Worm (Caenorhabditis elegans) whole organism, L3 larva: ENCODE data around the gene set-20.

Experiments
- R02D3.7 ChIP-seq: fragments of 150-350 bp; optimal IDR thresholded peaks from 2 replicates; lab custom pipeline; 2014; ENCODE audit warnings: missing biosample characterization, missing genetic modification characterization
- aly-2 ChIP-seq: fragments of 150-350 bp; optimal IDR thresholded peaks from 2 replicates; lab custom pipeline; 2014; ENCODE audit warnings: missing biosample characterization, missing genetic modification characterization
- ceh-16 ChIP-seq: sonication (generic microtip); optimal IDR thresholded peaks from 2 replicates; lab custom pipeline; 2017; ENCODE audit warnings: missing biosample characterization, missing genetic modification characterization
- ceh-28 ChIP-seq: fragments of 150-350 bp; optimal IDR thresholded peaks from 2 replicates; lab custom pipeline; 2014; ENCODE audit warnings: missing biosample characterization, missing genetic modification reagents, missing genetic modification characterization
- ceh-82 ChIP-seq: fragments of 150-350 bp; optimal IDR thresholded peaks from 2 replicates; lab custom pipeline; 2014; ENCODE audit warnings: missing biosample characterization, missing genetic modification characterization
- egl-5 ChIP-seq: fragments of 150-350 bp; optimal IDR thresholded peaks from 2 replicates; lab custom pipeline; 2017; ENCODE audit warnings: missing biosample characterization, missing genetic modification reagents, missing genetic modification characterization, inconsistent platforms
- elt-1 ChIP-seq: fragments of 150-350 bp; optimal IDR thresholded peaks from 2 replicates; lab custom pipeline; 2014; ENCODE audit warnings: missing biosample characterization, missing genetic modification characterization
- elt-2 ChIP-seq: sonication (generic microtip); optimal IDR thresholded peaks from 2 replicates; lab custom pipeline; 2016; ENCODE audit warnings: missing genetic modification reagents, mild to moderate bottlenecking, missing genetic modification characterization, missing compliant biosample characterization
- fkh-10 ChIP-seq: sonication (generic microtip); optimal IDR thresholded peaks from 2 replicates; lab custom pipeline; 2017; ENCODE audit warnings: missing biosample characterization, missing genetic modification reagents, missing genetic modification characterization
- fos-1 ChIP-seq: fragments of 150-350 bp; optimal IDR thresholded peaks from 2 replicates; lab custom pipeline; 2014; ENCODE audit warnings: missing biosample characterization, missing genetic modification characterization
- hmg-11 ChIP-seq: sonication (generic microtip); optimal IDR thresholded peaks from 2 replicates; lab custom pipeline; 2016; ENCODE audit warnings: missing genetic modification characterization, missing compliant biosample characterization
- jun-1 ChIP-seq: fragments of 150-350 bp; optimal IDR thresholded peaks from 2 replicates; lab custom pipeline; 2014; ENCODE audit warnings: missing biosample characterization, missing genetic modification reagents, missing genetic modification characterization
- lin-15B ChIP-seq: fragments of 150-350 bp; optimal IDR thresholded peaks from 2 replicates; lab custom pipeline; 2014; ENCODE audit warnings: missing biosample characterization, missing genetic modification characterization
- lin-39 ChIP-seq: fragments of 150-350 bp; optimal IDR thresholded peaks from 2 replicates; lab custom pipeline; 2018; ENCODE audit warnings: missing biosample characterization, missing genetic modification reagents, missing genetic modification characterization
- lsy-12 ChIP-seq: sonication (generic microtip); optimal IDR thresholded peaks from 2 replicates; lab custom pipeline; 2016; ENCODE audit warnings: mild to moderate bottlenecking, missing genetic modification characterization, missing compliant biosample characterization
- mdl-1 ChIP-seq: fragments of 150-350 bp; optimal IDR thresholded peaks from 2 replicates; lab custom pipeline; 2014; ENCODE audit warnings: missing biosample characterization, missing genetic modification characterization
- mml-1 ChIP-seq: fragments of 150-350 bp; sonication (generic microtip); optimal IDR thresholded peaks from 3 replicates; lab custom pipeline; 2014; ENCODE audit warnings: missing biosample characterization, missing genetic modification characterization
- nfya-1 ChIP-seq: sonication (generic microtip); optimal IDR thresholded peaks from 2 replicates; lab custom pipeline; 2017; ENCODE audit warnings: missing genetic modification characterization, mild to moderate bottlenecking, missing compliant biosample characterization, antibody characterized with exemption, moderate library complexity; ENCODE audit not compliant: insufficient read depth
- nhr-11 ChIP-seq: fragments of 150-350 bp; optimal IDR thresholded peaks from 2 replicates; lab custom pipeline; 2014; ENCODE audit warnings: missing biosample characterization, missing genetic modification characterization
- nhr-23 ChIP-seq: fragments of 150-350 bp; optimal IDR thresholded peaks from 2 replicates; lab custom pipeline; 2014; ENCODE audit warnings: missing biosample characterization, missing genetic modification reagents, missing genetic modification characterization
- nhr-237 ChIP-seq: fragments of 150-350 bp; optimal IDR thresholded peaks from 2 replicates; lab custom pipeline; 2014; ENCODE audit warnings: missing biosample characterization, missing genetic modification characterization
- nhr-25 ChIP-seq: sonication (generic microtip); optimal IDR thresholded peaks from 2 replicates; lab custom pipeline; 2017; ENCODE audit warnings: missing biosample characterization, missing genetic modification characterization
- nhr-28 ChIP-seq: fragments of 150-350 bp; optimal IDR thresholded peaks from 2 replicates; lab custom pipeline; 2014; ENCODE audit warnings: missing biosample characterization, missing genetic modification characterization
- nhr-43 ChIP-seq: sonication (generic microtip); optimal IDR thresholded peaks from 2 replicates; lab custom pipeline; 2016; ENCODE audit warnings: mild to moderate bottlenecking, missing genetic modification characterization, missing compliant biosample characterization; ENCODE audit not compliant: poor library complexity, severe bottlenecking
- nhr-67 ChIP-seq: fragments of 150-350 bp; optimal IDR thresholded peaks from 2 replicates; lab custom pipeline; 2014; ENCODE audit warnings: missing biosample characterization, missing genetic modification characterization
- nhr-76 ChIP-seq: fragments of 150-350 bp; sonication (generic microtip); optimal IDR thresholded peaks from 5 replicates; lab custom pipeline; 2014; ENCODE audit warnings: missing biosample characterization, missing genetic modification characterization
- nhr-77 ChIP-seq: fragments of 150-350 bp; optimal IDR thresholded peaks from 2 replicates; lab custom pipeline; 2014; ENCODE audit warnings: missing biosample characterization, missing genetic modification characterization
- pha-4 ChIP-seq: fragments of 150-350 bp; optimal IDR thresholded peaks from 2 replicates; lab custom pipeline; 2014; ENCODE audit warnings: missing biosample characterization, missing genetic modification reagents, missing genetic modification characterization
- pqm-1 ChIP-seq: fragments of 150-350 bp; optimal IDR thresholded peaks from 2 replicates; lab custom pipeline; 2017; ENCODE audit warnings: missing biosample characterization, missing genetic modification characterization, inconsistent platforms
- skn-1 ChIP-seq: fragments of 150-350 bp; optimal IDR thresholded peaks from 2 replicates; lab custom pipeline; 2014; ENCODE audit warnings: missing biosample characterization, missing genetic modification characterization
- snpc-4 ChIP-seq: fragments of 150-350 bp; optimal IDR thresholded peaks from 2 replicates; lab custom pipeline; 2014; ENCODE audit warnings: missing biosample characterization, missing genetic modification characterization
- tbx-2 ChIP-seq: sonication (generic microtip); optimal IDR thresholded peaks from 2 replicates; lab custom pipeline; 2016; ENCODE audit warnings: mild to moderate bottlenecking, missing genetic modification characterization, missing compliant biosample characterization
- unc-62 ChIP-seq: fragments of 150-350 bp; sonication (generic microtip); optimal IDR thresholded peaks from 4 replicates; lab custom pipeline; 2014; ENCODE audit warnings: missing biosample characterization, missing genetic modification reagents, missing genetic modification characterization
- zag-1 ChIP-seq: fragments of 150-350 bp; optimal IDR thresholded peaks from 2 replicates; lab custom pipeline; 2014; ENCODE audit warnings: missing biosample characterization, missing genetic modification characterization
- ztf-11 ChIP-seq: fragments of 150-350 bp; optimal IDR thresholded peaks from 2 replicates; lab custom pipeline; 2014; ENCODE audit warnings: missing biosample characterization, missing genetic modification characterization

Gene set-20

DNA sequence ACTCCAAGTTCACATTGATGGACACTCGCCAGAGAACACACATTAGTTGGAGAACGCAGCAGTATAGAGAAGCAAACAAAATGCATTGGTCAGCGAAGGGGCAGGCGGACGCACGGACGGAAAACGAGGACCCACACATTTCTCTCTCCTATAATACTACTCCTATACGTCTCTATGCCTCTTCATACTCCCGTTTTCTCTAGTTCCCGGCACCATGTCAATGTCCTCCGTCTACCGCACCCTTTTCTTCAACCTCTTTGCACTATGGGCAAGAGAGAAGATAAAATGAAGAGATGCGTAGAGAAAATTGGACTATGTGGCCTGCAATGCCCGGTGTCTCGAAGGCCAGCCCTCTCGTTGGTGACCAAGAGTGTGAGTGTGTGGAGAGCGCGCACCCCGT lies at the start of gene set-20:
set-20 (minus strand) TSS at position 94 of the 400 bp plus-strand sequence.
- no peak for TF ChIP-seq mml-1 (tag; lab: Kevin White, UChicago)
- TF ChIP-seq snpc-4, result peak; percentile 59
- no peak for TF ChIP-seq pqm-1 (tag; lab: Kevin White, UChicago)
- TF ChIP-seq pha-4 (tag; lab: Kevin White, UChicago), result peak; percentile 34
- peak; percentile 69 for TF ChIP-seq nfya-1 (tag; lab: Kevin White, UChicago)
- peak; percentile 9 for TF ChIP-seq lin-15B (tag; lab: Kevin White, UChicago)
- TF ChIP-seq lin-39, result peak; percentile 80
- TF ChIP-seq nhr-25 (tag; lab: Kevin White, UChicago), result peak; percentile 72
- no peak for TF ChIP-seq ceh-82 (tag; lab: Kevin White, UChicago)
- TF ChIP-seq fos-1 (tag; lab: Kevin White, UChicago), result peak; percentile 71
- peak; percentile 93 for TF ChIP-seq hmg-11 (tag; lab: Kevin White, UChicago)
- TF ChIP-seq elt-1 (tag; lab: Kevin White, UChicago), result no peak
- TF ChIP-seq nhr-23 (tag; lab: Kevin White, UChicago), result peak; percentile 59
- no peak for TF ChIP-seq nhr-11 (tag; lab: Kevin White, UChicago)
- TF ChIP-seq aly-2 (tag; lab: Kevin White, UChicago), result no peak
- TF ChIP-seq jun-1 (tag; lab: Kevin White, UChicago), result peak; percentile 20
- no peak for TF ChIP-seq ceh-16 (tag; lab: Kevin White, UChicago)
- TF ChIP-seq nhr-43 (tag; lab: Kevin White, UChicago), result peak; percentile 12

DNA sequence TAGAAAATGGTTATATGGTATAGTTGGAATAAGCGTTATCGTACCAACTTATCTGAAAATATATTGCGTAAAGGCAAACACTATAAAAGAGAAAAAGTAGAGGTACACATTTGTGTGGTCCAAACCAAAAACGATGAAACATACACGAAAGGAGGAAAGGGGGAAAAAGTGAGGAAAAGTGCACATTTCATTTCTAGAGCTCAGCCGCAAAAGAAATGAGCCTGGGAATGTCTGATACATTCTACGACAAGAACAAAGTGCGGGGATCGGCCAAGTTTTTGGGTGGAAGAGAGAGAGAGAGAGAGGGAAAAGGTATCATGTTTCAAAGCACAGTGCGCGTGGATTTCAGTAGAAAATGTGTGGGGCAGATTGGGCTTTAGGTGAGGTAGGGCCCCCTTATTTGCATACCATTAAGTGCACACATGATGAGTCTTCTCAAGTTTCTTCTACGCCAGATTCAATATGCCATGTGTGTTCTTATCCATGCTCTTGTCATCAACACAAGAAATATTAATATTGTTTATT lies 47.8 kb upstream of the set-20 start, which contains the start of gene rgs-6:
rgs-6 (minus strand) TSS at position 51 of the 525 bp plus-strand sequence.
- no peak for TF ChIP-seq ceh-82 (tag; lab: Kevin White, UChicago)
- TF ChIP-seq mml-1 (tag; lab: Kevin White, UChicago), result no peak
- no peak for TF ChIP-seq aly-2 (tag; lab: Kevin White, UChicago)
- TF ChIP-seq nhr-77, result no peak
- TF ChIP-seq ceh-16 (tag; lab: Kevin White, UChicago), result no peak
- no peak for TF ChIP-seq mdl-1 (tag; lab: Kevin White, UChicago)
- no peak for TF ChIP-seq fkh-10 (GFP tag; lab: Kevin White, UChicago)
- TF ChIP-seq nhr-23 (tag; lab: Kevin White, UChicago), result no peak
- TF ChIP-seq jun-1 (tag; lab: Kevin White, UChicago), result no peak
- no peak for TF ChIP-seq ztf-11 (tag; lab: Kevin White, UChicago)
- TF ChIP-seq lsy-12 (tag; lab: Kevin White, UChicago), result no peak
- TF ChIP-seq snpc-4, result no peak
- TF ChIP-seq R02D3.7 (tag; lab: Kevin White, UChicago), result no peak
- no peak for TF ChIP-seq pqm-1 (tag; lab: Kevin White, UChicago)
- TF ChIP-seq nhr-25 (tag; lab: Kevin White, UChicago), result no peak
- no peak for TF ChIP-seq nhr-43 (tag; lab: Kevin White, UChicago)
- TF ChIP-seq pha-4 (tag; lab: Kevin White, UChicago), result no peak
- TF ChIP-seq, all 47 proteins: peak for 0

DNA sequence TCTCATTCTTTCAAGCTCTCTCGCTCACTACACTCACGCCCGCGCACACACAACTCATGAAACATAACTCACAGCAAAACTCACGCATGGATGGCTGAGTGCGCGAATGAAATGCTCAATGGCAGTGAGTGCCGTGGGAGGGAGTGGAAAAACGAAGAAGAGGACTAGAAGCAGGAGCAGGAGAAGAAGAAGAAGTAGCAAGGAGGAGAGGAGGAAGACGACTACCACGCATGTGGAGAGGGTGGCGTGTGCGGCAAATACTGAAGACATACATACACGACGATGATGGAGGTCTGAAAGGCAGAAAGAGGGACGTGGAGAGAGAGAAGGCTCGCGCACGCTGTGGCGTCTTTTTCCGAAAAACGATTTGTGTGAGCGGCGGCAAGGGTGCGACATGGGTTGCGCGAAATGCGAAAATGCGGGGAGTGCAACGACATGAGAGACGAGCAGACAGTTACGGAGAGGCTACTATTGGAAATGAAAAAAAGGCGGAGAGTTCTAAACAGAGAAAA lies 43.1 kb upstream of the set-20 start:
- TF ChIP-seq nhr-23 (tag; lab: Kevin White, UChicago), result no peak
- peak; percentile 76 for TF ChIP-seq lin-39
- TF ChIP-seq nhr-43 (tag; lab: Kevin White, UChicago), result no peak
- no peak for TF ChIP-seq R02D3.7 (tag; lab: Kevin White, UChicago)
- TF ChIP-seq snpc-4, result no peak
- peak; percentile 48 for TF ChIP-seq jun-1 (tag; lab: Kevin White, UChicago)
- TF ChIP-seq pha-4 (tag; lab: Kevin White, UChicago), result peak; percentile 39
- TF ChIP-seq zag-1, result peak; percentile 63
- TF ChIP-seq nhr-67 (tag; lab: Kevin White, UChicago), result no peak
- peak; percentile 11 for TF ChIP-seq unc-62
- no peak for TF ChIP-seq nhr-237 (tag; lab: Kevin White, UChicago)
- TF ChIP-seq lin-15B (tag; lab: Kevin White, UChicago), result peak; percentile 10
- no peak for TF ChIP-seq elt-2
- TF ChIP-seq fkh-10 (GFP tag; lab: Kevin White, UChicago), result peak; percentile 93
- no peak for TF ChIP-seq nhr-76 (tag; lab: Kevin White, UChicago)
- TF ChIP-seq tbx-2, result peak; percentile 62
- no peak for TF ChIP-seq egl-5
- peak; percentile 80 for TF ChIP-seq hmg-11 (tag; lab: Kevin White, UChicago)
- TF ChIP-seq nhr-28 (tag; lab: Kevin White, UChicago), result no peak
- TF ChIP-seq nhr-11 (tag; lab: Kevin White, UChicago), result peak; percentile 16
- TF ChIP-seq skn-1 (tag; lab: Kevin White, UChicago), result peak; percentile 37
- TF ChIP-seq nfya-1 (tag; lab: Kevin White, UChicago), result peak; percentile 84
- peak; percentile 64 for TF ChIP-seq mdl-1 (tag; lab: Kevin White, UChicago)
- no peak for TF ChIP-seq ceh-28 (tag; lab: Kevin White, UChicago)
